Fruit fly (Drosophila melanogaster) whole organism, embryonic: ENCODE measurements around the gene CG42716.
A peak's percentile ranks its signal among the peaks of the same experiment; 100 is the strongest.

Experiments
- Awh ChIP-seq: fragments of 200-800 bp; sonication (Bioruptor generic); IDR thresholded peaks from 2 replicates; pipeline ENCODE4, ENCODE4 v1.3.6; 2022; ENCODE audit warnings: missing biosample characterization, missing genetic modification characterization
- CG1024 ChIP-seq: fragments of 200-800 bp; sonication (Bioruptor generic); IDR thresholded peaks from 2 replicates; pipeline ENCODE4 v1.3.6; 2022; ENCODE audit warnings: missing biosample characterization, missing genetic modification characterization
- CG10321 ChIP-seq: fragments of 200-800 bp; sonication (Bioruptor generic); IDR thresholded peaks from 2 replicates; pipeline ENCODE4 v1.3.6; 2022; ENCODE audit warnings: missing biosample characterization, missing genetic modification characterization
- CG12299 ChIP-seq: fragments of 200-800 bp; sonication (Bioruptor generic); optimal IDR thresholded peaks from 2 replicates; lab custom pipeline; 2018; ENCODE audit warnings: missing biosample characterization, mild to moderate bottlenecking, missing genetic modification characterization
- CG16863 ChIP-seq: fragments of 200-800 bp; sonication (Bioruptor generic); optimal IDR thresholded peaks from 3 replicates; lab custom pipeline; 2016; ENCODE audit warnings: missing biosample characterization, missing genetic modification characterization
- CG1792 ChIP-seq: fragments of 200-800 bp; sonication (Bioruptor generic); optimal IDR thresholded peaks from 2 replicates; lab custom pipeline; 2016; ENCODE audit warnings: missing biosample characterization, missing genetic modification characterization
- CG2129 ChIP-seq: fragments of 200-800 bp; sonication (Bioruptor generic); IDR thresholded peaks from 2 replicates; pipeline ENCODE4 v1.3.6; 2022; ENCODE audit warnings: missing biosample characterization, missing genetic modification characterization; ENCODE audit not compliant: partially characterized antibody
- CG2199 ChIP-seq: fragments of 200-800 bp; sonication (Bioruptor generic); IDR thresholded peaks from 3 replicates; pipeline ENCODE4 v1.3.6; 2022; ENCODE audit warnings: missing biosample characterization, missing genetic modification characterization
- CG31388 ChIP-seq: fragments of 200-800 bp; sonication (Bioruptor generic); optimal IDR thresholded peaks from 2 replicates; lab custom pipeline; 2016; ENCODE audit warnings: missing biosample characterization, missing genetic modification characterization
- CG3281 ChIP-seq: fragments of 200-800 bp; sonication (Bioruptor generic); optimal IDR thresholded peaks from 3 replicates; lab custom pipeline; 2017; ENCODE audit warnings: missing biosample characterization, mild to moderate bottlenecking, missing genetic modification characterization
- CG3726 ChIP-seq: fragments of 200-800 bp; sonication (Bioruptor generic); IDR thresholded peaks from 3 replicates; pipeline ENCODE4, ENCODE4 v1.3.6; 2022; ENCODE audit warnings: missing biosample characterization, missing genetic modification characterization
- CG42726 ChIP-seq: fragments of 200-800 bp; sonication (Bioruptor generic); IDR thresholded peaks from 2 replicates; pipeline ENCODE4 v1.3.6; 2022; ENCODE audit warnings: missing biosample characterization, missing genetic modification characterization; ENCODE audit not compliant: partially characterized antibody
- CG6765 ChIP-seq: fragments of 200-800 bp; sonication (Bioruptor generic); optimal IDR thresholded peaks from 3 replicates; lab custom pipeline; 2017; ENCODE audit warnings: missing biosample characterization, mild to moderate bottlenecking, missing genetic modification characterization
- CG7928 ChIP-seq: fragments of 200-800 bp; sonication (Bioruptor generic); optimal IDR thresholded peaks from 2 replicates; lab custom pipeline; 2017; ENCODE audit warnings: missing biosample characterization, mild to moderate bottlenecking, missing genetic modification characterization
- CG9609 ChIP-seq: fragments of 200-800 bp; sonication (Bioruptor generic); optimal IDR thresholded peaks from 3 replicates; lab custom pipeline; 2016; ENCODE audit warnings: missing biosample characterization, missing genetic modification characterization
- CTCF ChIP-seq: fragments of 200-800 bp; sonication (Bioruptor generic); optimal IDR thresholded peaks from 2 replicates; lab custom pipeline; 2017; ENCODE audit warnings: missing biosample characterization, mild to moderate bottlenecking, missing genetic modification characterization, moderate library complexity
- D19A ChIP-seq: fragments of 200-800 bp; optimal IDR thresholded peaks from 3 replicates; lab custom pipeline; 2019; ENCODE audit warnings: missing biosample characterization, mild to moderate bottlenecking, missing genetic modification characterization, moderate library complexity
- D19B ChIP-seq: fragments of 200-800 bp; sonication (Bioruptor generic); optimal IDR thresholded peaks from 2 replicates; lab custom pipeline; 2017; ENCODE audit warnings: missing biosample characterization, mild to moderate bottlenecking, missing genetic modification characterization
- Elba2 ChIP-seq: fragments of 200-800 bp; sonication (Bioruptor generic); optimal IDR thresholded peaks from 3 replicates; lab custom pipeline; 2016; ENCODE audit warnings: missing biosample characterization, missing genetic modification characterization
- Gsc ChIP-seq: fragments of 200-800 bp; sonication (Bioruptor generic); IDR thresholded peaks from 2 replicates; pipeline ENCODE4 v1.3.6; 2022; ENCODE audit warnings: missing biosample characterization, missing genetic modification characterization
- Hr78 ChIP-seq, 2 experiments: fragments of 200-800 bp in 1 of 2; fragments of >200 bp in 1 of 2; sonication (Bioruptor generic) in 1 of 2; optimal IDR thresholded peaks; 2 replicates each; lab custom pipeline; 2017 to 2019; ENCODE audit warnings: missing biosample characterization in 2 of 2, missing genetic modification characterization in 2 of 2, mild to moderate bottlenecking in 1 of 2, moderate library complexity in 1 of 2
- Myb ChIP-seq: fragments of 200-800 bp; sonication (Bioruptor generic); optimal IDR thresholded peaks from 2 replicates; lab custom pipeline; 2016; ENCODE audit warnings: missing biosample characterization, missing genetic modification characterization
- NFAT ChIP-seq: fragments of 200-800 bp; sonication (Bioruptor generic); IDR thresholded peaks from 2 replicates; pipeline ENCODE4 v1.3.6; 2022; ENCODE audit warnings: missing biosample characterization, missing genetic modification characterization
- Neu2 ChIP-seq: fragments of 200-800 bp; sonication (Bioruptor generic); optimal IDR thresholded peaks from 3 replicates; lab custom pipeline; 2016; ENCODE audit warnings: missing biosample characterization, missing genetic modification characterization, borderline replicate concordance
- Pdp1 ChIP-seq, 2 experiments: fragments of 200-800 bp; sonication (Bioruptor generic); optimal IDR thresholded peaks; 3 replicates each; lab custom pipeline; 2016; ENCODE audit warnings: missing biosample characterization in 2 of 2, missing genetic modification characterization in 2 of 2, mild to moderate bottlenecking in 1 of 2, moderate library complexity in 1 of 2
- bbx ChIP-seq: fragments of 200-800 bp; sonication (Bioruptor generic); IDR thresholded peaks from 2 replicates; pipeline ENCODE4 v1.3.6; 2022; ENCODE audit warnings: missing biosample characterization, missing genetic modification characterization; ENCODE audit not compliant: partially characterized antibody
- bigmax ChIP-seq: fragments of 200-800 bp; sonication (Bioruptor generic); optimal IDR thresholded peaks from 2 replicates; lab custom pipeline; 2018; ENCODE audit warnings: missing biosample characterization, mild to moderate bottlenecking, missing genetic modification characterization
- croc ChIP-seq: fragments of 200-800 bp; sonication (Bioruptor generic); conservative IDR thresholded peaks from 3 replicates; pipeline ENCODE4 v1.3.6; 2022; ENCODE audit warnings: missing biosample characterization, missing genetic modification characterization
- da ChIP-seq: fragments of 200-800 bp; sonication (Bioruptor generic); optimal IDR thresholded peaks from 2 replicates; lab custom pipeline; 2016; ENCODE audit warnings: missing biosample characterization, missing genetic modification characterization
- dmrt99B ChIP-seq: fragments of 200-800 bp; sonication (Bioruptor generic); optimal IDR thresholded peaks from 2 replicates; lab custom pipeline; 2018; ENCODE audit warnings: missing biosample characterization, mild to moderate bottlenecking, missing genetic modification characterization, moderate library complexity
- fd102C ChIP-seq: fragments of 200-800 bp; sonication (Bioruptor generic); optimal IDR thresholded peaks from 2 replicates; lab custom pipeline; 2018; ENCODE audit warnings: missing biosample characterization, mild to moderate bottlenecking, missing genetic modification characterization, moderate library complexity
- jigr1 ChIP-seq: fragments of 200-800 bp; sonication (Bioruptor generic); IDR thresholded peaks from 3 replicates; pipeline ENCODE4 v1.3.6; 2022; ENCODE audit warnings: missing biosample characterization, missing genetic modification characterization
- lilli ChIP-seq: fragments of 200-800 bp; sonication (Bioruptor generic); optimal IDR thresholded peaks from 3 replicates; lab custom pipeline; 2016; ENCODE audit warnings: missing biosample characterization, missing genetic modification characterization
- prd ChIP-seq, 3 experiments: fragments of >200 bp in 2 of 3; fragments of 200-800 bp in 1 of 3; sonication (Bioruptor generic) in 1 of 3; optimal IDR thresholded peaks in 2 of 3; IDR thresholded peaks in 1 of 3; 2 replicates in 2 of 3; 3 replicates in 1 of 3; pipeline versions ENCODE4 v1.3.6 to Lab custom; 2017 to 2022; ENCODE audit warnings: missing biosample characterization in 1 of 3, missing genetic modification characterization in 1 of 3
- ranshi ChIP-seq: fragments of 200-800 bp; sonication (Bioruptor generic); IDR thresholded peaks from 2 replicates; pipeline ENCODE4 v1.3.6; 2022; ENCODE audit warnings: missing biosample characterization, missing genetic modification characterization
- sens ChIP-seq: fragments of 200-800 bp; sonication (Bioruptor generic); peaks from one replicate; lab custom pipeline; 2016; ENCODE audit warnings: missing biosample characterization, missing genetic modification characterization
- tap ChIP-seq: fragments of 200-800 bp; optimal IDR thresholded peaks from 3 replicates; lab custom pipeline; 2019; ENCODE audit warnings: missing biosample characterization, mild to moderate bottlenecking, missing genetic modification characterization, moderate library complexity
- tll ChIP-seq, 2 experiments: fragments of 200-800 bp in 1 of 2; fragments of >200 bp in 1 of 2; sonication (Bioruptor generic) in 1 of 2; optimal IDR thresholded peaks; 2 replicates each; lab custom pipeline; 2017 to 2019; ENCODE audit warnings: missing biosample characterization in 2 of 2, missing genetic modification characterization in 2 of 2, mild to moderate bottlenecking in 1 of 2, moderate library complexity in 1 of 2
- zfh2 ChIP-seq: fragments of 200-800 bp; sonication (Bioruptor generic); optimal IDR thresholded peaks from 2 replicates; lab custom pipeline; 2016; ENCODE audit warnings: missing biosample characterization, missing genetic modification characterization

The CG42716 gene

dm6 chr3L:16028924-16029323, 4.7 kb upstream of the CG42716 start (continued):
- TF ChIP-seq dmrt99B, result no peak
- no peak for TF ChIP-seq CG10321 (GFP tag; lab: Robert Waterston, UW)
- no peak for TF ChIP-seq CG3281 (GFP tag; lab: Kevin White, UChicago)
- no peak for TF ChIP-seq CTCF
- no peak for TF ChIP-seq Gsc (GFP tag; lab: Robert Waterston, UW)
- no peak for TF ChIP-seq CG2129 (GFP tag; lab: Robert Waterston, UW)
- no peak for TF ChIP-seq prd (optimal IDR thresholded peaks at IDR 0.05; lab: Kevin White, UChicago)
- no peak for TF ChIP-seq prd (GFP tag; IDR thresholded peaks at IDR 0.05; lab: Robert Waterston, UW)
- no peak for TF ChIP-seq CG9609 (GFP tag; lab: Kevin White, UChicago)
- no peak for TF ChIP-seq jigr1 (GFP tag; lab: Robert Waterston, UW)
- no peak for TF ChIP-seq fd102C (GFP tag; lab: Kevin White, UChicago)
- TF ChIP-seq Myb (GFP tag; lab: Kevin White, UChicago), result no peak
- TF ChIP-seq D19B (GFP tag; lab: Kevin White, UChicago), result no peak
- TF ChIP-seq CG1792 (GFP tag; lab: Kevin White, UChicago), result no peak
- TF ChIP-seq Hr78 (GFP tag; optimal IDR thresholded peaks at IDR 0.05; lab: Kevin White, UChicago), result no peak
- no peak for TF ChIP-seq Neu2 (GFP tag; lab: Kevin White, UChicago)
- no peak for TF ChIP-seq tll (GFP tag; optimal IDR thresholded peaks at IDR 0.05; lab: Kevin White, UChicago)
- no peak for TF ChIP-seq croc (GFP tag; lab: Robert Waterston, UW)
- no peak for TF ChIP-seq da (GFP tag; lab: Kevin White, UChicago)
- TF ChIP-seq bigmax (GFP tag; lab: Kevin White, UChicago), result no peak
- TF ChIP-seq ranshi, result no peak
- no peak for TF ChIP-seq Awh (GFP tag; lab: Robert Waterston, UW)

dm6 chr3L:16034224-16034623, 646 bp downstream of the CG42716 start, which contains the start of gene CG42538:
TSS of gene CG42538 (plus strand) at chr3L:16034524.
- TF ChIP-seq Pdp1 (GFP tag; optimal IDR thresholded peaks at IDR 0.05; lab: Kevin White, UChicago) (peak in 1 of 2 experiments; percentile 25), CG3726 (GFP tag; lab: Robert Waterston, UW) (no peak), CG7928 (no peak), Elba2 (peak; percentile 18)

dm6 chr3L:16035185-16035584, 1.6 kb downstream of the CG42716 start, which contains the start of gene CG5895:
TSS of gene CG5895 (plus strand) at chr3L:16035485.
- peak; percentile 34 for TF ChIP-seq sens
- no peak for TF ChIP-seq CG31388 (GFP tag; lab: Kevin White, UChicago)
- no peak for TF ChIP-seq NFAT (GFP tag; lab: Robert Waterston, UW)
- no peak for TF ChIP-seq zfh2
- TF ChIP-seq CG16863 (GFP tag; lab: Kevin White, UChicago), result no peak
- TF ChIP-seq CG6765 (GFP tag; lab: Kevin White, UChicago), result no peak
- peak; percentile 47; the same call in 1 of the 3 replicates for TF ChIP-seq CG2199 (GFP tag; lab: Robert Waterston, UW)
- TF ChIP-seq tap (tag; lab: Kevin White, UChicago), result no peak
- TF ChIP-seq lilli (GFP tag; lab: Kevin White, UChicago), result no peak
- no peak for TF ChIP-seq CG42726 (GFP tag; lab: Robert Waterston, UW)
- TF ChIP-seq D19A (tag; lab: Kevin White, UChicago), result no peak
- TF ChIP-seq CG12299 (tag; lab: Kevin White, UChicago), result no peak
- TF ChIP-seq bbx (GFP tag; lab: Robert Waterston, UW), result no peak
- 0 out of 2 replicates have a peak, but pooled peaks have one; percentile 8 for TF ChIP-seq CG1024 (GFP tag; lab: Robert Waterston, UW)
